Fruit fly (Drosophila melanogaster) whole organism, embryonic: ENCODE measurements around the gene Art2.
A peak's percentile ranks its signal among the peaks of the same experiment; 100 is the strongest.

ENCODE experiments used
- CG14050 ChIP-seq: fragments of 200-800 bp; sonication (Bioruptor generic); IDR thresholded peaks from 3 replicates; pipeline ENCODE4 v1.3.6; 2022; ENCODE audit warnings: missing biosample characterization, missing genetic modification characterization
- CG14860 ChIP-seq: fragments of 200-800 bp; sonication (Bioruptor generic); IDR thresholded peaks from 3 replicates; pipeline ENCODE4 v1.3.6; 2022; ENCODE audit warnings: missing biosample characterization, missing genetic modification characterization; ENCODE audit not compliant: partially characterized antibody
- CG15514 ChIP-seq: fragments of 200-800 bp; sonication (Bioruptor generic); optimal IDR thresholded peaks from 3 replicates; lab custom pipeline; 2017; ENCODE audit warnings: missing biosample characterization, missing genetic modification characterization, mild to moderate bottlenecking, moderate library complexity, missing genetic modification reagents
- CG1647 ChIP-seq: fragments of 200-800 bp; sonication (Bioruptor generic); optimal IDR thresholded peaks from 3 replicates; lab custom pipeline; 2016; ENCODE audit warnings: missing biosample characterization, missing genetic modification characterization
- CG16813 ChIP-seq: fragments of 200-800 bp; sonication (Bioruptor generic); IDR thresholded peaks from 3 replicates; pipeline ENCODE4 v1.3.6; 2022; ENCODE audit warnings: missing biosample characterization, missing genetic modification characterization; ENCODE audit not compliant: partially characterized antibody
- CG17328 ChIP-seq: fragments of 200-800 bp; sonication (Bioruptor generic); IDR thresholded peaks from 2 replicates; pipeline ENCODE4 v1.3.6; 2022; ENCODE audit warnings: missing biosample characterization, missing genetic modification characterization
- CG17385 ChIP-seq: fragments of 200-800 bp; sonication (Bioruptor generic); optimal IDR thresholded peaks from 3 replicates; lab custom pipeline; 2018; ENCODE audit warnings: missing biosample characterization, mild to moderate bottlenecking, missing genetic modification characterization
- CG18011 ChIP-seq: fragments of 200-800 bp; sonication (Bioruptor generic); optimal IDR thresholded peaks from 2 replicates; lab custom pipeline; 2017; ENCODE audit warnings: missing biosample characterization, missing genetic modification characterization, mild to moderate bottlenecking, moderate library complexity, missing genotype
- CG31224 ChIP-seq: fragments of 200-800 bp; sonication (Bioruptor generic); IDR thresholded peaks from 2 replicates; pipeline ENCODE4 v1.3.6; 2022; ENCODE audit warnings: missing biosample characterization, missing genetic modification characterization
- CG33213 ChIP-seq: fragments of 200-800 bp; sonication (Bioruptor generic); optimal IDR thresholded peaks from 3 replicates; lab custom pipeline; 2016; ENCODE audit warnings: missing biosample characterization, missing genetic modification characterization
- CG42726 ChIP-seq: fragments of 200-800 bp; sonication (Bioruptor generic); IDR thresholded peaks from 2 replicates; pipeline ENCODE4 v1.3.6; 2022; ENCODE audit warnings: missing biosample characterization, missing genetic modification characterization; ENCODE audit not compliant: partially characterized antibody
- CG4360 ChIP-seq: fragments of 200-800 bp; sonication (Bioruptor generic); IDR thresholded peaks from 2 replicates; pipeline ENCODE4 v1.3.6; 2022; ENCODE audit warnings: missing biosample characterization, missing genetic modification characterization
- CG8765 ChIP-seq: fragments of 200-800 bp; sonication (Bioruptor generic); IDR thresholded peaks from 2 replicates; pipeline ENCODE4 v1.3.6; 2022; ENCODE audit warnings: missing biosample characterization, missing genetic modification characterization
- CG9609 ChIP-seq: fragments of 200-800 bp; sonication (Bioruptor generic); optimal IDR thresholded peaks from 3 replicates; lab custom pipeline; 2016; ENCODE audit warnings: missing biosample characterization, missing genetic modification characterization
- CTCF ChIP-seq: fragments of 200-800 bp; sonication (Bioruptor generic); optimal IDR thresholded peaks from 2 replicates; lab custom pipeline; 2017; ENCODE audit warnings: missing biosample characterization, mild to moderate bottlenecking, missing genetic modification characterization, moderate library complexity
- Dp ChIP-seq: fragments of 200-800 bp; sonication (Bioruptor generic); optimal IDR thresholded peaks from 2 replicates; lab custom pipeline; 2018; ENCODE audit warnings: missing biosample characterization, mild to moderate bottlenecking, missing genetic modification characterization, moderate library complexity
- Eip74EF ChIP-seq, 2 experiments: fragments of 200-800 bp in 1 of 2; fragments of >200 bp in 1 of 2; sonication (Bioruptor generic) in 1 of 2; optimal IDR thresholded peaks; 2 replicates each; lab custom pipeline; 2017 to 2019; ENCODE audit warnings: missing biosample characterization in 2 of 2, missing genetic modification characterization in 2 of 2, mild to moderate bottlenecking in 1 of 2, moderate library complexity in 1 of 2
- Fer3 ChIP-seq: fragments of 200-800 bp; sonication (Bioruptor generic); optimal IDR thresholded peaks from 2 replicates; lab custom pipeline; 2018; ENCODE audit warnings: missing biosample characterization, mild to moderate bottlenecking, missing genetic modification characterization, moderate library complexity
- HLH3B ChIP-seq: fragments of 200-800 bp; sonication (Bioruptor generic); IDR thresholded peaks from 2 replicates; pipeline ENCODE4 v1.3.6; 2022; ENCODE audit warnings: missing biosample characterization, missing genetic modification characterization
- HmgZ ChIP-seq: fragments of 200-800 bp; sonication (Bioruptor generic); optimal IDR thresholded peaks from 2 replicates; lab custom pipeline; 2018; ENCODE audit warnings: missing biosample characterization, mild to moderate bottlenecking, missing genetic modification characterization
- Hr51 ChIP-seq, 2 experiments: fragments of 200-800 bp; sonication (Bioruptor generic); optimal IDR thresholded peaks; 2 replicates in 1 of 2; 3 replicates in 1 of 2; lab custom pipeline; 2016 to 2018; ENCODE audit warnings: missing biosample characterization in 2 of 2, missing genetic modification characterization in 2 of 2, mild to moderate bottlenecking in 1 of 2, moderate library complexity in 1 of 2
- Hr78 ChIP-seq, 2 experiments: fragments of 200-800 bp in 1 of 2; fragments of >200 bp in 1 of 2; sonication (Bioruptor generic) in 1 of 2; optimal IDR thresholded peaks; 2 replicates each; lab custom pipeline; 2017 to 2019; ENCODE audit warnings: missing biosample characterization in 2 of 2, missing genetic modification characterization in 2 of 2, mild to moderate bottlenecking in 1 of 2, moderate library complexity in 1 of 2
- Lim3 ChIP-seq: fragments of 200-800 bp; sonication (Bioruptor generic); IDR thresholded peaks from 2 replicates; pipeline ENCODE4 v1.3.6; 2022; ENCODE audit warnings: missing biosample characterization, missing genetic modification characterization
- MTF-1 ChIP-seq: fragments of 200-800 bp; sonication (Bioruptor generic); optimal IDR thresholded peaks from 2 replicates; lab custom pipeline; 2018; ENCODE audit warnings: missing biosample characterization, mild to moderate bottlenecking, missing genetic modification characterization, borderline replicate concordance
- NFAT ChIP-seq: fragments of 200-800 bp; sonication (Bioruptor generic); IDR thresholded peaks from 2 replicates; pipeline ENCODE4 v1.3.6; 2022; ENCODE audit warnings: missing biosample characterization, missing genetic modification characterization
- Nf-YC ChIP-seq: fragments of 200-800 bp; optimal IDR thresholded peaks from 3 replicates; lab custom pipeline; 2019; ENCODE audit warnings: missing biosample characterization, mild to moderate bottlenecking, missing genetic modification characterization, moderate library complexity
- Poxn ChIP-seq: fragments of 200-800 bp; sonication (Bioruptor generic); IDR thresholded peaks from 2 replicates; pipeline ENCODE4 v1.3.6; 2022; ENCODE audit warnings: missing biosample characterization, missing genetic modification characterization
- Sox100B ChIP-seq: fragments of 200-800 bp; sonication (Bioruptor generic); optimal IDR thresholded peaks from 3 replicates; lab custom pipeline; 2018; ENCODE audit warnings: missing biosample characterization, mild to moderate bottlenecking, missing genetic modification characterization
- Xbp1 ChIP-seq: fragments of 200-800 bp; sonication (Bioruptor generic); optimal IDR thresholded peaks from 3 replicates; lab custom pipeline; 2016; ENCODE audit warnings: missing biosample characterization, mild to moderate bottlenecking, missing genetic modification characterization
- Xrp1 ChIP-seq: fragments of 200-800 bp; sonication (Bioruptor generic); IDR thresholded peaks from 2 replicates; pipeline ENCODE4 v1.3.6; 2022; ENCODE audit warnings: missing biosample characterization, missing genetic modification characterization
- amos ChIP-seq: fragments of 200-800 bp; sonication (Bioruptor generic); IDR thresholded peaks from 2 replicates; pipeline ENCODE4 v1.3.6; 2022; ENCODE audit warnings: missing biosample characterization, missing genetic modification characterization; ENCODE audit not compliant: partially characterized antibody
- ase ChIP-seq: fragments of 200-800 bp; sonication (Bioruptor generic); IDR thresholded peaks from 3 replicates; pipeline ENCODE4 v1.3.6; 2022; ENCODE audit warnings: missing biosample characterization, missing genetic modification characterization
- ash1 ChIP-seq: fragments of 200-800 bp; sonication (Bioruptor generic); optimal IDR thresholded peaks from 2 replicates; lab custom pipeline; 2018; ENCODE audit warnings: missing biosample characterization, mild to moderate bottlenecking, missing genetic modification characterization
- chinmo ChIP-seq: fragments of 200-800 bp; sonication (Bioruptor generic); IDR thresholded peaks from 4 replicates; pipeline ENCODE4 v1.3.6; 2022; ENCODE audit warnings: missing biosample characterization, missing genetic modification characterization; ENCODE audit not compliant: partially characterized antibody
- ci ChIP-seq: fragments of 200-800 bp; sonication (Bioruptor generic); IDR thresholded peaks from 3 replicates; pipeline ENCODE4 v1.3.6; 2022; ENCODE audit warnings: missing biosample characterization, missing genetic modification characterization
- dmrt99B ChIP-seq: fragments of 200-800 bp; sonication (Bioruptor generic); optimal IDR thresholded peaks from 2 replicates; lab custom pipeline; 2018; ENCODE audit warnings: missing biosample characterization, mild to moderate bottlenecking, missing genetic modification characterization, moderate library complexity
- emc ChIP-seq: fragments of 200-800 bp; sonication (Bioruptor generic); optimal IDR thresholded peaks from 2 replicates; lab custom pipeline; 2016; ENCODE audit warnings: missing biosample characterization, missing genetic modification characterization
- en ChIP-seq: fragments of 200-800 bp; sonication (Bioruptor generic); optimal IDR thresholded peaks from 2 replicates; lab custom pipeline; 2016; ENCODE audit warnings: missing biosample characterization, missing genetic modification characterization
- gsb-n ChIP-seq: fragments of 200-800 bp; sonication (Bioruptor generic); optimal IDR thresholded peaks from 3 replicates; lab custom pipeline; 2018; ENCODE audit warnings: missing biosample characterization, mild to moderate bottlenecking, missing genetic modification characterization
- hb ChIP-seq: fragments of 200-800 bp; sonication (Bioruptor generic); IDR thresholded peaks from 3 replicates; pipeline ENCODE4 v1.3.6; 2022; ENCODE audit warnings: missing biosample characterization, missing genetic modification characterization; ENCODE audit not compliant: partially characterized antibody
- hkb ChIP-seq, 2 experiments: fragments of 200-800 bp in 1 of 2; fragments of >200 bp in 1 of 2; sonication (Bioruptor generic) in 1 of 2; IDR thresholded peaks in 1 of 2; optimal IDR thresholded peaks in 1 of 2; 2 replicates each; pipeline versions ENCODE4 v1.3.6 to Lab custom; 2017 to 2022; ENCODE audit warnings: missing biosample characterization in 1 of 2, missing genetic modification characterization in 1 of 2
- mirr ChIP-seq: fragments of 200-800 bp; sonication (Bioruptor generic); optimal IDR thresholded peaks from 3 replicates; lab custom pipeline; 2018; ENCODE audit warnings: missing biosample characterization, mild to moderate bottlenecking, missing genetic modification characterization
- nom ChIP-seq: fragments of 200-800 bp; sonication (Bioruptor generic); optimal IDR thresholded peaks from 2 replicates; lab custom pipeline; 2017; ENCODE audit warnings: missing biosample characterization, missing genetic modification characterization, mild to moderate bottlenecking, moderate library complexity, missing genetic modification reagents
- onecut ChIP-seq: fragments of 200-800 bp; sonication (Bioruptor generic); IDR thresholded peaks from 2 replicates; pipeline ENCODE4 v1.3.6; 2022; ENCODE audit warnings: missing biosample characterization, missing genetic modification characterization
- sens ChIP-seq: fragments of 200-800 bp; sonication (Bioruptor generic); peaks from one replicate; lab custom pipeline; 2016; ENCODE audit warnings: missing biosample characterization, missing genetic modification characterization
- slp2 ChIP-seq: fragments of 200-800 bp; sonication (Bioruptor generic); optimal IDR thresholded peaks from 2 replicates; lab custom pipeline; 2016; ENCODE audit warnings: missing biosample characterization, missing genetic modification characterization
- so ChIP-seq: fragments of 200-800 bp; sonication (Bioruptor generic); IDR thresholded peaks from 3 replicates; pipeline ENCODE4 v1.3.6; 2022; ENCODE audit warnings: missing biosample characterization, missing genetic modification characterization
- sqz ChIP-seq: fragments of 200-800 bp; sonication (Bioruptor generic); optimal IDR thresholded peaks from 3 replicates; lab custom pipeline; 2018; ENCODE audit warnings: missing biosample characterization, mild to moderate bottlenecking, missing genetic modification characterization
- vfl ChIP-seq: fragments of 200-800 bp; sonication (Bioruptor generic); optimal IDR thresholded peaks from 2 replicates; lab custom pipeline; 2016; ENCODE audit warnings: missing biosample characterization, missing genetic modification characterization

Art2 gene

DNA sequence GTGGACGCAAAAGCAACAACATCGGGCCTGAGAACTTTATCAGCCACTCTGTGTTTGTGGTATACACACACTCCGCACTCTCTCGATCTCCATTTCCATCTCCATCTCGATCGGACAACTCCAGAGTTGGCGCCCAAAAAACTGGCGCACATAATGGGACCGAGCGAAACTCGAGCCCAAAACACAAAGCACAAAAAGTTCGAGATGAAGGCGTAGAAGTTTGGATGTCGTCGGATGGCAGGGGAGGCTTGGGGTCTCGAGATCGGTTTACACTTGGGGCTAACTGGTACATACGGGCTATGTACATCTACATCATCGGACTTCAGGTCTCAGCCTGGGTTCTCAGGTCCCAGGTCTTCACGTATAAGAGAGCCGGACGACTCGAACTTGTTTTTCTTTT lies 5.6 kb upstream of the Art2 start (continued):
- no peak for TF ChIP-seq gsb-n (tag; lab: Kevin White, UChicago)
- no peak for TF ChIP-seq sens (GFP tag; lab: Kevin White, UChicago)
- TF ChIP-seq emc (GFP tag; lab: Kevin White, UChicago), result no peak
- no peak for TF ChIP-seq hkb (optimal IDR thresholded peaks at IDR 0.05; lab: Kevin White, UChicago)
- TF ChIP-seq hkb (GFP tag; IDR thresholded peaks at IDR 0.05; lab: Robert Waterston, UW), result no peak
- TF ChIP-seq chinmo (GFP tag; lab: Robert Waterston, UW), result 0 out of 4 replicates have a peak, but pooled peaks have one; percentile 12
- 0 out of 2 replicates have a peak, but pooled peaks have one; percentile 30 for TF ChIP-seq CG31224
- TF ChIP-seq ci (GFP tag; lab: Robert Waterston, UW), result no peak
- no peak for TF ChIP-seq Nf-YC (tag; lab: Kevin White, UChicago)
- TF ChIP-seq CTCF (GFP tag; lab: Kevin White, UChicago), result no peak
- no peak for TF ChIP-seq Xbp1
- no peak for TF ChIP-seq CG16813 (GFP tag; lab: Robert Waterston, UW)
- 0 out of 2 replicates have a peak, but pooled peaks have one; percentile 25 for TF ChIP-seq CG4360
- TF ChIP-seq nom (GFP tag; lab: Kevin White, UChicago), result no peak

DNA sequence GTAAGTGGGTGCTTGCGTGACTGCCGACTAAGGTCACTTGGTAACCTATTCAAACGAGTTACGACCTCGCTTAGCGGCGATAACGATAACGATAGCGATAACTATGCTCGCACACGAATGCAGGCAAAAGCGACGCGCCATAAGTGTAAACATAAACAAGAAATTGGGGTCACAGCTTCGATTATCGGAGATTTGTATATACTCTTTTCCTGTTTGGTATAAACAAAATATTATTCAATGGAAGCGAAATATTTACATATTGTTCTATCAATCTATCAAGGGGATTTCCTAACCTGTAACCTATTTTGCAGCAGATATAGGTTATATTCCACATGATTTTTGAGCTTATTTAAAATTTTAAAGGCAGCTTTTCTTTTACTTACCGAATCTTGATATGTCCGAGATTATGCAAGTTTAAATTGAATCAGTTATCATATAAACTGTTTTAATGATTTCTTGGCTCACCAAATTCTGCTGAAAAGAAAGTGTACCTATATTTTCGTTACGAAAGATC lies 4.9 kb upstream of the Art2 start:
- TF ChIP-seq CG1647 (no peak), CG17328 (GFP tag; lab: Robert Waterston, UW) (no peak), mirr (GFP tag; lab: Kevin White, UChicago) (peak; percentile 11), slp2 (GFP tag; lab: Kevin White, UChicago) (no peak), CG8765 (no peak), ase (GFP tag; lab: Robert Waterston, UW) (no peak), vfl (no peak), Fer3 (tag; lab: Kevin White, UChicago) (peak; percentile 8), Xrp1 (GFP tag; lab: Robert Waterston, UW) (no peak; the same call in 1 of the 2 replicates), Dp (GFP tag; lab: Kevin White, UChicago) (no peak), CG14860 (no peak), Lim3 (GFP tag; lab: Robert Waterston, UW) (no peak), Poxn (no peak), CG9609 (no peak), dmrt99B (tag; lab: Kevin White, UChicago) (peak; percentile 57), CG15514 (GFP tag; lab: Kevin White, UChicago) (peak; percentile 1), onecut (GFP tag; lab: Robert Waterston, UW) (no peak), CG42726 (no peak), CG33213 (no peak), Sox100B (GFP tag; lab: Kevin White, UChicago) (peak; percentile 30), Hr51 (GFP tag; optimal IDR thresholded peaks at IDR 0.05; lab: Kevin White, UChicago) (peak in 1 of 2 experiments; percentile 55), amos (no peak), en (GFP tag; lab: Kevin White, UChicago) (no peak), HLH3B (no peak), sqz (GFP tag; lab: Kevin White, UChicago) (no peak), ash1 (GFP tag; lab: Kevin White, UChicago) (no peak), so (GFP tag; lab: Robert Waterston, UW) (no peak), MTF-1 (no peak), NFAT (GFP tag; lab: Robert Waterston, UW) (no peak), HmgZ (tag; lab: Kevin White, UChicago) (no peak), CG17385 (no peak), Hr78 (GFP tag; optimal IDR thresholded peaks at IDR 0.05; lab: Kevin White, UChicago) (peak in 1 of 2 experiments; percentile 84), hb (GFP tag; lab: Robert Waterston, UW) (0 out of 3 replicates have a peak, but pooled peaks have one; percentile 26), CG14050 (GFP tag; lab: Robert Waterston, UW) (no peak), Eip74EF (GFP tag; optimal IDR thresholded peaks at IDR 0.05; lab: Kevin White, UChicago) (peak in 1 of 2 experiments; percentile 90), CG18011 (no peak)
